Worm (Caenorhabditis elegans) whole organism, L4/young adult: ENCODE measurements around the gene T28C6.3.

Experiments
- dao-5 ChIP-seq: sonication (generic microtip); optimal IDR thresholded peaks from 2 replicates; lab custom pipeline; 2016; ENCODE audit warnings: missing genotype, missing genetic modification characterization, moderate library complexity, missing compliant biosample characterization
- him-1 ChIP-seq: sonication (generic microtip); optimal IDR thresholded peaks from 2 replicates; lab custom pipeline; 2016; ENCODE audit warnings: missing genotype, missing genetic modification reagents, missing genetic modification characterization, missing compliant biosample characterization

DNA sequence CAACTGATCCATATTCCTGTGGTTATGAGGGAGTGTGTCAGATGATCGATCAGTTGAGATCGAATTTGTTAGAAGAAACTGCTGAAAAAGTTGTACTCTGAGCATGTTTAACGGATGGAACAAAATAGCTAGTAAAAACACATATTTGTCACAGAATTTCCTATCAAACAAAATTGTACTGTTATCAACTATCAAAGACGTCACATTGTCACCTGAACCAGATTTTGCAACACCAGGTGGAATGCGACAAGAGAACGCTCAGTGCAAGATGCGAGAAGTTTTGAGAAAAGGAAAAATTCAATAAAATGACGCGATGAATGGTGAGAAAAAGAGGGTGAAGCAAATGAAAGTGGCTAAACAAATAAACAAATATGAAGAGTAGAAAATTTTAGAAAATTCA lies 47.4 kb downstream of the T28C6.3 start:
- no peak for TF ChIP-seq dao-5
- TF ChIP-seq him-1, result no peak
